Worm (Caenorhabditis elegans): ENCODE measurements around the gene cav-2.

The cav-2 gene

DNA sequence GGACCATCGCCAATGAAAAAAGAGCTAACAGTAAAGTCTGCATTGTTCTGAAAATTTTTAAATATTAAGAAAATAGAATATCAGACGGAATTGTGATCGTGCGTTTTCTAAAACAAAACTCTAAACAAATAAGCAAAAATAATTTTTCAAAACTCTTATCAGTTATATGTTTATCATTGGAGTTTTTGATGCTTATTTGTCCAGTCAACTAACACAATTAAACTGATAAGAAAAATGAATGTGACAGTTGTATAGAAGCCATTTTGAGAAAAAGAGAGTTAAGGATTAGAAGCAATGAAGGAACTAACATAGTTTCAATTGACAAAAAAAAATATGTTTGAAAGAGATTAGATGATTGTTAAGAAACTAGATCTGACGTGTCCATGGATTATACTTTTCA is 26.2 kb upstream of the cav-2 start, which contains the start of gene ttr-44:
ttr-44 (minus strand) TSS at position 47 of the 400 bp plus-strand sequence.
- TF ChIP-seq pax-3 (tag; optimal IDR thresholded peaks at IDR 0.05): no peak
- peak; percentile 34 for TF ChIP-seq tlp-1 (tag; optimal IDR thresholded peaks at IDR 0.05)
- TF ChIP-seq lin-35 (GFP tag; optimal IDR thresholded peaks at IDR 0.05): peak in 1 of 2 experiments; percentile 5
- TF ChIP-seq elt-2 (tag; optimal IDR thresholded peaks at IDR 0.05): peak; percentile 77
- no peak for TF ChIP-seq Y116A8C.19 (tag; optimal IDR thresholded peaks at IDR 0.05; ENCODE audit: borderline replicate concordance)
- TF ChIP-seq grh-1 (GFP tag; IDR thresholded peaks at IDR 0.05): no peak

- TF ChIP-seq unc-98 (GFP tag; IDR thresholded peaks at IDR 0.05) (no peak), unc-30 (tag; optimal IDR thresholded peaks at IDR 0.05) (no peak), tlp-1 (tag; optimal IDR thresholded peaks at IDR 0.05) (no peak), jun-1 (tag; optimal IDR thresholded peaks at IDR 0.05) (no peak), irx-1 (tag; optimal IDR thresholded peaks at IDR 0.05) (no peak), ceh-90 (tag; optimal IDR thresholded peaks at IDR 0.05) (no peak), unc-130 (tag; optimal IDR thresholded peaks at IDR 0.05) (no peak), sptf-1 (tag; optimal IDR thresholded peaks at IDR 0.05) (no peak), nhr-77 (tag; optimal IDR thresholded peaks at IDR 0.05) (no peak)
Measured at ce11 chrV:13532469-13532868, 24.4 kb upstream of the cav-2 start.

ce11 chrV:13536058-13536579 is 20.8 kb upstream of the cav-2 start, which contains the start of gene frpr-5:
Gene frpr-5, minus strand, starts transcription at chrV:13536108.
- TF ChIP-seq egl-27 (tag; optimal IDR thresholded peaks at IDR 0.05): no peak
- TF ChIP-seq lin-14 (GFP tag; optimal IDR thresholded peaks at IDR 0.05): peak; percentile 16
- TF ChIP-seq unc-86 (tag; optimal IDR thresholded peaks at IDR 0.05): no peak
- TF ChIP-seq ztf-11 (tag; optimal IDR thresholded peaks at IDR 0.05): no peak
- TF ChIP-seq egl-13 (tag; optimal IDR thresholded peaks at IDR 0.05): no peak
- TF ChIP-seq tbx-2 (tag; optimal IDR thresholded peaks at IDR 0.05): peak; percentile 59
- TF ChIP-seq jun-1 (tag; optimal IDR thresholded peaks at IDR 0.05): no peak
- no peak for TF ChIP-seq lir-3 (tag; optimal IDR thresholded peaks at IDR 0.05; ENCODE audit: poor library complexity)
- TF ChIP-seq efl-1 (optimal IDR thresholded peaks at IDR 0.05): no peak
- TF ChIP-seq efl-1 (GFP tag; optimal IDR thresholded peaks at IDR 0.05 in 1 of 2): no peak

DNA sequence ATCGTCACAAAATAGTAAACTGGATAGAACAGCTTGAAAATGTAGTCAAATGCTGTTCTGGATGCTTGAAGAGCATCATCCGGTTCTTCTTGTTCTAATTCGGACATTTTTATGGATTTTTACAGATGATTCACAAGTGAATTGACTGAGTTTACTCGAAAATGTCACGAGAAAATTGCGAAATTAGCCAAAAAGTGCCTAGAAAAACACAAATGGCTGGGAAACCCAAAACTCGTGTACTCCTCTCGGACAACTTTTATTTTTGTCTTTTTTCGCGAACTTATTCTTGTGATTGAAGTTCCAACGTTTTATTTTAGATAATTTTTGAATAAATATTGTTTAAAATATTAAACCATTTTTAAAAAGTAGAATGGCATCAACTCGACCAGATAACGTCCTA is 5.3 kb upstream of the cav-2 start, which contains the start of the genes C56A3.4 and C56A3.5:
C56A3.4 (minus strand) TSS at position 154 of the 400 bp plus-strand sequence.
C56A3.5 (plus strand) TSS at position 367 of the 400 bp plus-strand sequence.
- TF ChIP-seq hpl-2 (GFP tag; optimal IDR thresholded peaks at IDR 0.05): no peak
- TF ChIP-seq pax-3 (tag; optimal IDR thresholded peaks at IDR 0.05): peak; percentile 88
- TF ChIP-seq nhr-11 (tag; optimal IDR thresholded peaks at IDR 0.05): no peak
- peak; percentile 58 for TF ChIP-seq xbp-1 (tag; optimal IDR thresholded peaks at IDR 0.05)
- TF ChIP-seq nhr-20 (tag; optimal IDR thresholded peaks at IDR 0.05): peak; percentile 58
- no peak for TF ChIP-seq nhr-12 (tag; optimal IDR thresholded peaks at IDR 0.05)
- peak; percentile 79 for TF ChIP-seq nhr-85 (tag)
- TF ChIP-seq ceh-8 (GFP tag; optimal IDR thresholded peaks at IDR 0.05): peak; percentile 20
- TF ChIP-seq lin-13 (GFP tag; optimal IDR thresholded peaks at IDR 0.05): peak; percentile 15
- TF ChIP-seq ceh-82 (tag; optimal IDR thresholded peaks at IDR 0.05): peak; percentile 19 to 60 (median 39)
- TF ChIP-seq dsc-1 (tag; optimal IDR thresholded peaks at IDR 0.05): peak; percentile 55
- TF ChIP-seq nhr-28 (tag; optimal IDR thresholded peaks at IDR 0.05): no peak
- no peak for TF ChIP-seq sptf-1 (tag; optimal IDR thresholded peaks at IDR 0.05)
- no peak for TF ChIP-seq mef-2 (tag; optimal IDR thresholded peaks at IDR 0.05)
- TF ChIP-seq unc-30 (tag; optimal IDR thresholded peaks at IDR 0.05): no peak
- peak; percentile 62 for TF ChIP-seq snu-23 (GFP tag; optimal IDR thresholded peaks at IDR 0.05)
- TF ChIP-seq swsn-7 (tag; optimal IDR thresholded peaks at IDR 0.05): peak; percentile 50
- peak; percentile 20 for TF ChIP-seq blmp-1 (tag; optimal IDR thresholded peaks at IDR 0.05)
- TF ChIP-seq Y116A8C.19 (tag; optimal IDR thresholded peaks at IDR 0.05; ENCODE audit: borderline replicate concordance): no peak
- peak in 1 of 2 experiments; percentile 72 for TF ChIP-seq ztf-11 (tag; optimal IDR thresholded peaks at IDR 0.05)
- TF ChIP-seq C04F5.9 (tag; optimal IDR thresholded peaks at IDR 0.05): peak; percentile 8
- no peak for TF ChIP-seq aha-1 (tag; optimal IDR thresholded peaks at IDR 0.05)
- no peak for TF ChIP-seq nhr-76 (tag; optimal IDR thresholded peaks at IDR 0.05)
- TF ChIP-seq nhr-90 (tag; optimal IDR thresholded peaks at IDR 0.05; ENCODE audit: poor library complexity): peak; percentile 57
- no peak for TF ChIP-seq ceh-63 (GFP tag; optimal IDR thresholded peaks at IDR 0.05)
- peak; percentile 24; the same call in 1 of the 2 replicates for TF ChIP-seq unc-98 (GFP tag; IDR thresholded peaks at IDR 0.05)
- TF ChIP-seq aly-2 (tag; optimal IDR thresholded peaks at IDR 0.05): no peak
- TF ChIP-seq tbx-2 (tag; optimal IDR thresholded peaks at IDR 0.05): peak; percentile 62
- peak; percentile 73 for TF ChIP-seq lin-35 (GFP tag; optimal IDR thresholded peaks at IDR 0.05)
- TF ChIP-seq nhr-47 (tag; optimal IDR thresholded peaks at IDR 0.05): peak; percentile 73
- TF ChIP-seq ceh-90 (tag; optimal IDR thresholded peaks at IDR 0.05): peak; percentile 87
- no peak for TF ChIP-seq sup-37 (GFP tag; optimal IDR thresholded peaks at IDR 0.05)

All from whole organism, L1 larva.